Worm (Caenorhabditis elegans) whole organism, L4/young adult: Measurements from ENCODE around the gene C56E10.3.

ENCODE experiments used
- W03F9.2 ChIP-seq: fragments of 150-350 bp; optimal IDR thresholded peaks from 2 replicates; lab custom pipeline; 2014; ENCODE audit warnings: missing biosample characterization, missing genetic modification characterization
- dao-5 ChIP-seq: sonication (generic microtip); optimal IDR thresholded peaks from 2 replicates; lab custom pipeline; 2016; ENCODE audit warnings: missing genotype, missing genetic modification characterization, moderate library complexity, missing compliant biosample characterization
- him-1 ChIP-seq: sonication (generic microtip); optimal IDR thresholded peaks from 2 replicates; lab custom pipeline; 2016; ENCODE audit warnings: missing genotype, missing genetic modification reagents, missing genetic modification characterization, missing compliant biosample characterization

- TF ChIP-seq him-1 (tag; lab: Kevin White, UChicago) (no peak), W03F9.2 (tag; lab: Kevin White, UChicago) (no peak), dao-5 (tag; lab: Kevin White, UChicago) (no peak)
Measured at ce11 chrX:6646387-6647061, 1.1 kb downstream of the C56E10.3 start.
